Fruit fly (Drosophila melanogaster) whole organism, wandering third instar larva: ENCODE results near the gene vri.

ENCODE experiments used
- Abd-B ChIP-seq: fragments of >200 bp; optimal IDR thresholded peaks from 2 replicates; lab custom pipeline; 2017; ENCODE audit warnings: missing biosample characterization, missing genetic modification characterization
- CG32264 ChIP-seq: fragments of 200-800 bp; sonication (Bioruptor generic); optimal IDR thresholded peaks from 2 replicates; lab custom pipeline; 2016; ENCODE audit warnings: missing biosample characterization, missing genetic modification characterization
- CG9705 ChIP-seq: fragments of 200-800 bp; sonication (Bioruptor generic); optimal IDR thresholded peaks from 2 replicates; lab custom pipeline; 2018; ENCODE audit warnings: missing biosample characterization, mild to moderate bottlenecking, missing genetic modification characterization
- Dfd ChIP-seq: fragments of >200 bp; optimal IDR thresholded peaks from 2 replicates; lab custom pipeline; 2017; ENCODE audit warnings: missing biosample characterization, missing genetic modification characterization
- Dif ChIP-seq: fragments of 200-275, 200-300 bp; sonication (Bioruptor generic); optimal IDR thresholded peaks from 2 replicates; lab custom pipeline; 2018; ENCODE audit warnings: missing biosample characterization, missing genetic modification characterization; ENCODE audit not compliant: partially characterized antibody
- GATAd ChIP-seq: sonication (Bioruptor generic); optimal IDR thresholded peaks from 2 replicates; lab custom pipeline; 2016; ENCODE audit warnings: missing biosample characterization, missing genetic modification characterization
- HLH106 ChIP-seq: fragments of 200-800 bp; optimal IDR thresholded peaks from 3 replicates; lab custom pipeline; 2019; ENCODE audit warnings: missing biosample characterization, mild to moderate bottlenecking, missing genetic modification characterization, moderate library complexity
- Hnf4 ChIP-seq: fragments of 200-800 bp; sonication (Bioruptor generic); optimal IDR thresholded peaks from 2 replicates; lab custom pipeline; 2016; ENCODE audit warnings: missing biosample characterization, mild to moderate bottlenecking, missing genetic modification characterization
- Hr78 ChIP-seq: fragments of >200 bp; optimal IDR thresholded peaks from 2 replicates; lab custom pipeline; 2017; ENCODE audit warnings: missing biosample characterization, missing genetic modification characterization
- Hr83 ChIP-seq: fragments of 200-300 bp; sonication (Bioruptor generic); optimal IDR thresholded peaks from 2 replicates; lab custom pipeline; 2016; ENCODE audit warnings: missing biosample characterization, mild to moderate bottlenecking, missing genetic modification characterization, moderate library complexity; ENCODE audit not compliant: poor library complexity, severe bottlenecking
- Jra ChIP-seq: sonication (Bioruptor generic); optimal IDR thresholded peaks from 2 replicates; lab custom pipeline; 2016; ENCODE audit warnings: missing biosample characterization, missing genetic modification characterization
- Mio ChIP-seq: sonication (Bioruptor generic); optimal IDR thresholded peaks from 2 replicates; lab custom pipeline; 2016; ENCODE audit warnings: missing biosample characterization, missing genetic modification characterization
- Myc ChIP-seq: fragments of >200 bp; optimal IDR thresholded peaks from 2 replicates; lab custom pipeline; 2017
- N ChIP-seq: fragments of >200 bp; optimal IDR thresholded peaks from 2 replicates; lab custom pipeline; 2018; ENCODE audit warnings: missing biosample characterization, missing external identifiers, missing genetic modification characterization
- OdsH ChIP-seq: fragments of 200-800 bp; sonication (Bioruptor generic); optimal IDR thresholded peaks from 2 replicates; lab custom pipeline; 2016; ENCODE audit warnings: missing biosample characterization, mild to moderate bottlenecking, missing genetic modification characterization
- Rel ChIP-seq, 2 experiments: fragments of 200-800 bp; sonication (Bioruptor generic) in 1 of 2; optimal IDR thresholded peaks; 2 replicates in 1 of 2; 3 replicates in 1 of 2; lab custom pipeline; 2016 to 2019; ENCODE audit warnings: mild to moderate bottlenecking in 2 of 2, missing biosample characterization in 2 of 2, missing genetic modification characterization in 2 of 2, moderate library complexity in 1 of 2
- Sp1 ChIP-seq: fragments of 200-800 bp; sonication (Bioruptor generic); optimal IDR thresholded peaks from 3 replicates; lab custom pipeline; 2019; ENCODE audit warnings: missing biosample characterization, mild to moderate bottlenecking, missing genetic modification characterization, moderate library complexity
- Vsx2 ChIP-seq: fragments of 200-300, 225-300 bp; sonication (Bioruptor generic); optimal IDR thresholded peaks from 2 replicates; lab custom pipeline; 2018; ENCODE audit warnings: missing biosample characterization, missing genetic modification characterization; ENCODE audit not compliant: partially characterized antibody
- br ChIP-seq: fragments of 200-800 bp; sonication (Bioruptor generic); optimal IDR thresholded peaks from 2 replicates; lab custom pipeline; 2016; ENCODE audit warnings: missing biosample characterization, missing genetic modification characterization
- brk ChIP-seq: fragments of 200-800 bp; sonication (Bioruptor generic); optimal IDR thresholded peaks from 2 replicates; lab custom pipeline; 2016; ENCODE audit warnings: missing biosample characterization, mild to moderate bottlenecking, missing genetic modification characterization
- dl ChIP-seq, 2 experiments: fragments of 175-275, 200-275 bp in 1 of 2; fragments of 200-275 bp in 1 of 2; sonication (Bioruptor generic); optimal IDR thresholded peaks; lab custom pipeline; 2018; ENCODE audit warnings: mild to moderate bottlenecking in 2 of 2, missing biosample characterization in 2 of 2, missing genetic modification characterization in 2 of 2, moderate library complexity in 2 of 2; ENCODE audit not compliant: partially characterized antibody in 2 of 2, insufficient read depth in 1 of 2
- dmrt93B ChIP-seq: fragments of 200-800 bp; sonication (Bioruptor generic); optimal IDR thresholded peaks from 2 replicates; lab custom pipeline; 2018; ENCODE audit warnings: missing biosample characterization, mild to moderate bottlenecking, missing genetic modification characterization
- dsf ChIP-seq: sonication (Bioruptor generic); optimal IDR thresholded peaks from 2 replicates; lab custom pipeline; 2016; ENCODE audit warnings: missing biosample characterization, missing genetic modification characterization, borderline replicate concordance
- ey ChIP-seq: fragments of 200-800 bp; sonication (Bioruptor generic); optimal IDR thresholded peaks from 2 replicates; lab custom pipeline; 2016; ENCODE audit warnings: missing biosample characterization, missing genetic modification characterization
- foxo ChIP-seq, 2 experiments: fragments of 200-800 bp; sonication (Bioruptor generic); optimal IDR thresholded peaks; 2 replicates in 1 of 2; 3 replicates in 1 of 2; lab custom pipeline; 2016 to 2017; ENCODE audit warnings: missing biosample characterization in 2 of 2, missing genetic modification characterization in 2 of 2
- fru ChIP-seq: fragments of 200-800 bp; sonication (Bioruptor generic); optimal IDR thresholded peaks from 3 replicates; lab custom pipeline; 2016; ENCODE audit warnings: missing biosample characterization, mild to moderate bottlenecking, missing genetic modification characterization
- h ChIP-seq: fragments of 200-800 bp; sonication (Bioruptor generic); optimal IDR thresholded peaks from 3 replicates; lab custom pipeline; 2016; ENCODE audit warnings: missing biosample characterization, mild to moderate bottlenecking, missing genetic modification characterization
- jim ChIP-seq: fragments of 175-275, 200-325 bp; sonication (Bioruptor generic); optimal IDR thresholded peaks from 2 replicates; lab custom pipeline; 2016; ENCODE audit warnings: missing biosample characterization, mild to moderate bottlenecking, missing genetic modification characterization
- lola ChIP-seq: fragments of >200 bp; optimal IDR thresholded peaks from 2 replicates; lab custom pipeline; 2017; ENCODE audit warnings: missing biosample characterization, missing genetic modification characterization
- pan ChIP-seq: fragments of >200 bp; optimal IDR thresholded peaks from 2 replicates; lab custom pipeline; 2017
- psq ChIP-seq: fragments of 200-800 bp; sonication (Bioruptor generic); optimal IDR thresholded peaks from 3 replicates; lab custom pipeline; 2017; ENCODE audit warnings: missing biosample characterization, mild to moderate bottlenecking, missing genetic modification characterization, moderate library complexity
- rgr ChIP-seq: fragments of 200-800 bp; sonication (Bioruptor generic); optimal IDR thresholded peaks from 3 replicates; lab custom pipeline; 2016; ENCODE audit warnings: missing biosample characterization, mild to moderate bottlenecking, missing genetic modification characterization
- sage ChIP-seq: fragments of 200-800 bp; sonication (Bioruptor generic); optimal IDR thresholded peaks from 2 replicates; lab custom pipeline; 2016; ENCODE audit warnings: missing biosample characterization, mild to moderate bottlenecking, missing genetic modification characterization
- sv ChIP-seq: fragments of 200-800 bp; sonication (Bioruptor generic); optimal IDR thresholded peaks from 3 replicates; lab custom pipeline; 2016; ENCODE audit warnings: missing biosample characterization, missing genetic modification characterization
- tai ChIP-seq: sonication (Bioruptor generic); optimal IDR thresholded peaks from 2 replicates; lab custom pipeline; 2016; ENCODE audit warnings: missing biosample characterization, missing genetic modification characterization
- usp ChIP-seq: fragments of >200 bp; optimal IDR thresholded peaks from 2 replicates; lab custom pipeline; 2017; ENCODE audit warnings: missing biosample characterization, missing genetic modification characterization
- woc ChIP-seq: sonication (Bioruptor generic); optimal IDR thresholded peaks from 2 replicates; lab custom pipeline; 2016; ENCODE audit warnings: missing biosample characterization, mild to moderate bottlenecking, missing genetic modification characterization

The vri gene

dm6 chr2L:5321014-5321413 lies 32.3 kb downstream of the vri start:
- peak; percentile 96 for TF ChIP-seq Dfd
- TF ChIP-seq Mio (GFP tag; lab: Kevin White, UChicago): no peak

DNA sequence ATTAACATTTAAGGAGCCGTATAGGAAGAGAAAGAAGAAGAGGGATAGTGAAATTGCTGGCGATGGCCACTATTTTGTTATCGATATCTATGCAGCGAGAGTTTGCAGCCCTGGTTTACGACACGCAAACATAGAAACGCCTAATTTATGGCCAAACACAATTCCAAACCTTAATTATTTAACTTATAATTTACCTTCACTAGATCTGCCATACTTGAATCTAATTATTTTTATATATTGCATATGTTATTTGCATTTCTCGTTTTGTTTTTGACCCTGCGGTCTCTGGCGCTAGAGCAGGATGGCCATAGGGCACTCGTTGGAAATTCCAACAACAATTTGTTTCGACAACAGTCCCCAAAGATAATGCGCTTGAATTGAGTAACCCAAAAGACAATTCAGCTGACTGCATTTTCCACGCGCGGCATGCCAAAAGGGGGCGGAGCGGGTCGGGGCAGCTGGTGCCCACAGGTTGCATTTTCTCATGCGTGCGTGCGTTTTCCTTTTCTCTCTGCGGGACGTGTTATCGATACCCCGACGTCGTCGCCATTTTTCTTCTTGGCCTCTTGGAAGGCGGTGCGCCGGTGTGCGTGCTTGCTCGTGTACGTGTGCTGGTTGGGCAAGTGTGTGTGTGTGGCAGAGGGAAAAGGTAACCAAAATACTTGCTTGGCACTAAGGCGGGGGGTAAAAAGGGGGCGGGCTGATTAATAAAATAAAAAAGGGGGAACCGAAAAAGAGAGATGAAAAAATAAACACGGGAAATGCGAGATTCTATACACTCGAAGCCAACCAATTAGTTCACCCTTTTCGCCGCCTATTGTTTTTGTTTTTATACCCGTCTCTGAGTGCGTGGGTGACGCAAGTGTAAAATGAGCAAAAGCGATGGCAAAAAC lies 36.5 kb downstream of the vri start:
- TF ChIP-seq psq (GFP tag; lab: Kevin White, UChicago): peak; percentile 90
- TF ChIP-seq HLH106 (tag; lab: Kevin White, UChicago): peak; percentile 64
- peak; percentile 22 for TF ChIP-seq CG32264 (GFP tag; lab: Kevin White, UChicago)
- TF ChIP-seq foxo (GFP tag; optimal IDR thresholded peaks at IDR 0.05; lab: Kevin White, UChicago): peak in 1 of 2 experiments; percentile 88
- TF ChIP-seq Dif (GFP tag; lab: Kevin White, UChicago): peak; percentile 47
- no peak for TF ChIP-seq dmrt93B (GFP tag; lab: Kevin White, UChicago)
- no peak for TF ChIP-seq sv (GFP tag; lab: Kevin White, UChicago)
- peak; percentile 37 for TF ChIP-seq Hr83 (GFP tag; lab: Kevin White, UChicago)
- TF ChIP-seq Sp1 (GFP tag; lab: Kevin White, UChicago): peak; percentile 72
- TF ChIP-seq Vsx2 (GFP tag; lab: Kevin White, UChicago): no peak
- TF ChIP-seq woc (GFP tag; lab: Kevin White, UChicago): peak; percentile 16
- no peak for TF ChIP-seq CG9705
- no peak for TF ChIP-seq Jra
- TF ChIP-seq brk (GFP tag; lab: Kevin White, UChicago): no peak
- no peak for TF ChIP-seq Hr78 (GFP tag; lab: Kevin White, UChicago)
- TF ChIP-seq usp (GFP tag; lab: Kevin White, UChicago): no peak
- peak; percentile 79 for TF ChIP-seq OdsH (GFP tag; lab: Kevin White, UChicago)
- peak; percentile 66 for TF ChIP-seq fru (GFP tag; lab: Kevin White, UChicago)
- peak; percentile 78 for TF ChIP-seq ey (GFP tag; lab: Kevin White, UChicago)
- TF ChIP-seq dsf (GFP tag; lab: Kevin White, UChicago): no peak
- TF ChIP-seq pan: no peak
- TF ChIP-seq rgr: peak; percentile 83
- TF ChIP-seq Hnf4: no peak
- peak; percentile 45 for TF ChIP-seq br (GFP tag; lab: Kevin White, UChicago)
- peak; percentile 84 for TF ChIP-seq jim (GFP tag; lab: Kevin White, UChicago)
- no peak for TF ChIP-seq Abd-B (GFP tag; lab: Kevin White, UChicago)
- TF ChIP-seq Rel (GFP tag; optimal IDR thresholded peaks at IDR 0.05; lab: Kevin White, UChicago): no peak
- TF ChIP-seq Rel (tag; optimal IDR thresholded peaks at IDR 0.05; lab: Kevin White, UChicago): peak; percentile 81
- TF ChIP-seq h (GFP tag; lab: Kevin White, UChicago): peak; percentile 80
- peak; percentile 46 for TF ChIP-seq N

- TF ChIP-seq Sp1 (GFP tag; lab: Kevin White, UChicago) (peak; percentile 55), CG32264 (GFP tag; lab: Kevin White, UChicago) (no peak), woc (GFP tag; lab: Kevin White, UChicago) (peak; percentile 6), Rel (GFP tag; optimal IDR thresholded peaks at IDR 0.05; lab: Kevin White, UChicago) (no peak), Rel (tag; optimal IDR thresholded peaks at IDR 0.05; lab: Kevin White, UChicago) (peak; percentile 64), Hnf4 (peak; percentile 8), Dif (GFP tag; lab: Kevin White, UChicago) (no peak), usp (GFP tag; lab: Kevin White, UChicago) (no peak), dsf (GFP tag; lab: Kevin White, UChicago) (no peak), Vsx2 (GFP tag; lab: Kevin White, UChicago) (no peak), Hr83 (GFP tag; lab: Kevin White, UChicago) (peak; percentile 72), Hr78 (GFP tag; lab: Kevin White, UChicago) (no peak), ey (GFP tag; lab: Kevin White, UChicago) (peak; percentile 24), Jra (peak; percentile 15), GATAd (GFP tag; lab: Kevin White, UChicago) (no peak), OdsH (GFP tag; lab: Kevin White, UChicago) (peak; percentile 19), foxo (GFP tag; optimal IDR thresholded peaks at IDR 0.05; lab: Kevin White, UChicago) (peak in 1 of 2 experiments; percentile 56), h (GFP tag; lab: Kevin White, UChicago) (peak; percentile 15), rgr (peak; percentile 25), jim (GFP tag; lab: Kevin White, UChicago) (no peak), CG9705 (peak; percentile 29), pan (no peak), tai (no peak), lola (no peak), Dfd (no peak), dmrt93B (GFP tag; lab: Kevin White, UChicago) (peak; percentile 12), dl (GFP tag; optimal IDR thresholded peaks at IDR 0.05; lab: Kevin White, UChicago; ENCODE audit: insufficient read depth in 1 of 2, partially characterized antibody in 2 of 2) (no peak), sage (GFP tag; lab: Kevin White, UChicago) (no peak), Abd-B (GFP tag; lab: Kevin White, UChicago) (no peak), N (no peak), br (GFP tag; lab: Kevin White, UChicago) (no peak), Myc (lab: Kevin White, UChicago) (no peak), sv (GFP tag; lab: Kevin White, UChicago) (peak; percentile 60)
Measured at dm6 chr2L:5326414-5327265, 37.9 kb downstream of the vri start, which contains the start of the genes Ncoa6 and cype. Gene Ncoa6, minus strand, starts transcription at chr2L:5326683. Gene cype, plus strand, starts transcription at chr2L:5327227.
